Fruit fly (Drosophila melanogaster): ENCODE results near the gene DCTN1-p150.

- no peak for TF ChIP-seq insv (optimal IDR thresholded peaks at IDR 0.05)
- TF ChIP-seq Myc (optimal IDR thresholded peaks at IDR 0.05), result no peak
- no peak for TF ChIP-seq psq (optimal IDR thresholded peaks at IDR 0.05)
- TF ChIP-seq h (optimal IDR thresholded peaks at IDR 0.05), result no peak
- no peak for TF ChIP-seq Sin3A (optimal IDR thresholded peaks at IDR 0.05)
These were observed 11.5 kb upstream of the DCTN1-p150 start for dm6 chr3L:13917589-13918198.

All from Kc167 (cell line).